Worm (Caenorhabditis elegans) whole organism, young adult: ENCODE results near the gene gcy-34.

ENCODE experiments used
- C17E4.6 ChIP-seq: fragments of 200-800 bp; sonication (Bioruptor generic); IDR thresholded peaks from 2 replicates; pipeline ENCODE4 v1.3.6; 2022; ENCODE audit warnings: missing genetic modification reagents, missing genetic modification characterization, missing compliant biosample characterization
- athp-1 ChIP-seq: sonication (generic microtip); optimal IDR thresholded peaks from 2 replicates; lab custom pipeline; 2017; ENCODE audit warnings: mild to moderate bottlenecking, missing genetic modification characterization, missing compliant biosample characterization
- attf-6 ChIP-seq: fragments of 200-800 bp; sonication (Bioruptor generic); IDR thresholded peaks from 2 replicates; pipeline ENCODE4 v1.3.6; 2022; ENCODE audit warnings: missing genetic modification reagents, missing genetic modification characterization, missing compliant biosample characterization
- ceh-58 ChIP-seq: fragments of 200-800 bp; sonication (Bioruptor generic); IDR thresholded peaks from 2 replicates; pipeline ENCODE4 v1.3.6; 2022; ENCODE audit warnings: missing genetic modification characterization, missing compliant biosample characterization
- dpl-1 ChIP-seq: fragments of 150-350 bp; optimal IDR thresholded peaks from 2 replicates; lab custom pipeline; 2014; ENCODE audit warnings: missing biosample characterization, missing genetic modification reagents, missing genetic modification characterization
- fkh-3 ChIP-seq: sonication (generic microtip); optimal IDR thresholded peaks from 2 replicates; lab custom pipeline; 2016; ENCODE audit warnings: mild to moderate bottlenecking, missing genetic modification characterization, missing compliant biosample characterization
- gei-17 ChIP-seq: fragments of 200-800 bp; sonication (Bioruptor generic); optimal IDR thresholded peaks from 2 replicates; lab custom pipeline; 2018; ENCODE audit warnings: mild to moderate bottlenecking, missing genetic modification characterization, missing compliant biosample characterization
- lin-35 ChIP-seq, 3 experiments: fragments of 150-350 bp in 2 of 3; sonication (generic microtip) in 1 of 3; optimal IDR thresholded peaks; 2 replicates each; lab custom pipeline; 2014 to 2018; ENCODE audit warnings: missing biosample characterization in 3 of 3, missing genetic modification characterization in 3 of 3, missing genetic modification reagents in 3 of 3
- nhr-90 ChIP-seq: sonication (generic microtip); optimal IDR thresholded peaks from 2 replicates; lab custom pipeline; 2016; ENCODE audit warnings: missing genotype, mild to moderate bottlenecking, missing genetic modification characterization, missing compliant biosample characterization
- pha-4 ChIP-seq: fragments of 150-350 bp; sonication (generic microtip); optimal IDR thresholded peaks from 2 replicates; lab custom pipeline; 2014; ENCODE audit warnings: missing biosample characterization, missing genetic modification reagents, missing genetic modification characterization
- rec-8 ChIP-seq, 2 experiments: sonication (generic microtip); optimal IDR thresholded peaks; 2 replicates each; lab custom pipeline; 2016; ENCODE audit warnings: mild to moderate bottlenecking in 2 of 2, missing genetic modification characterization in 2 of 2, missing genetic modification reagents in 2 of 2, missing genotype in 2 of 2, missing biosample characterization in 1 of 2, missing compliant biosample characterization in 1 of 2, moderate library complexity in 1 of 2
- tbx-9 ChIP-seq: sonication (generic microtip); optimal IDR thresholded peaks from 2 replicates; lab custom pipeline; 2016; ENCODE audit warnings: borderline replicate concordance, missing genetic modification characterization, inconsistent platforms, missing compliant biosample characterization
- ztf-3 ChIP-seq: fragments of 200-800 bp; sonication (Bioruptor generic); optimal IDR thresholded peaks from 2 replicates; lab custom pipeline; 2018; ENCODE audit warnings: mild to moderate bottlenecking, missing genetic modification characterization, missing compliant biosample characterization

ce11 chrV:13390936-13391335 lies 5.2 kb upstream of the gcy-34 start:
- TF ChIP-seq ztf-3 (GFP tag; lab: Kevin White, UChicago) (no peak), dpl-1 (no peak), athp-1 (tag; lab: Kevin White, UChicago) (no peak), rec-8 (tag; optimal IDR thresholded peaks at IDR 0.05; lab: Kevin White, UChicago) (no peak), tbx-9 (tag; lab: Kevin White, UChicago) (no peak), attf-6 (no peak), nhr-90 (no peak), C17E4.6 (GFP tag; lab: Robert Waterston, UW) (no peak), lin-35 (GFP tag; optimal IDR thresholded peaks at IDR 0.05; lab: Kevin White, UChicago) (no peak), pha-4 (tag; lab: Kevin White, UChicago) (no peak), gei-17 (GFP tag; lab: Kevin White, UChicago) (no peak), fkh-3 (tag; lab: Kevin White, UChicago) (no peak), ceh-58 (no peak)
